Fruit fly (Drosophila melanogaster): ENCODE data around the gene SNF4Agamma.

SNF4Agamma gene

DNA sequence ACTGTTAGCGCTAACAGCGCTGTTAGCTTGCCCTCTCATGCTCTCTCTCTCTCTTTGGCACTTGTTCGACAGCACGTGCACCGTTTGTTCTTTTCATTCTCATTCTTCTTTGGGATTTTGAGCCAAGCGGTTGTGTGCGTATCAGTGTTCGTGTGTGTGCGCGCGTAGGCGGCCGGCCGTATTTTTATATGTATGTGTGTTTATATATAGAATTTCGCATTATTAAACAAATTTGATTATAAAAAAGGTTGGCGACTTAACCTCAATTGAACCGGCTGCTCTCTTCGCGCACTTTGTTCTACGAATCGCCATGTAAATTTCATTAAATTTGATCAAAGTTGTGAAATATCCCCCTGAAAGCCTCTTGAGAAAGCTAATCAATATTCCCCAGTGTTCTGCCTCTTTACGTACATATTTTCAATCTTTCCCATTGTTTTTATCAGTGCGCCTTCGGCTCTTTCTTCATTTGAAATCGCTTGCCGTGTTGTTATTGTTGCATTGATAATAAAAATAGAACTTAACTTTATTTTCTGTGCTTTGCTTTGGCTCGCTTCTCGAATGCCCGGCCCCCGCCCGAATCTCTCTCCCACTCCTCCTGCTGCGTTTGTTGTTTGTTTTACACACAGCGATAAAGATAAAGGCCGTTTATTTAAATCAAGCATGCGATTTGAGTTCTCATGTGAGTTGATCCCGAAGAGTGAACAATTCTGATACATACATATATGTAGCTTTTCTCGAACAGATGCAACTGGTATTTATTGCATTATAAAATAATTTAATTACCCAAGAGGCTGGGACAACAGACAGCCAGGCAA, 58.8 kb downstream of the SNF4Agamma start:
- TF ChIP-seq h (GFP tag; optimal IDR thresholded peaks at IDR 0.05) (peak; percentile 4), Vsx2 (GFP tag; optimal IDR thresholded peaks at IDR 0.05; ENCODE audit: partially characterized antibody) (peak; percentile 35), dl (GFP tag; optimal IDR thresholded peaks at IDR 0.05; ENCODE audit: insufficient read depth in 1 of 2, partially characterized antibody in 2 of 2) (peak; percentile 30 to 33), GATAd (GFP tag; optimal IDR thresholded peaks at IDR 0.05) (no peak), psq (GFP tag; optimal IDR thresholded peaks at IDR 0.05) (peak; percentile 77), Hr83 (GFP tag; optimal IDR thresholded peaks at IDR 0.05; ENCODE audit: poor library complexity, severe bottlenecking) (no peak), Dif (GFP tag; optimal IDR thresholded peaks at IDR 0.05; ENCODE audit: partially characterized antibody) (peak; percentile 50), Rel (GFP tag; optimal IDR thresholded peaks at IDR 0.05) (no peak), Rel (tag; optimal IDR thresholded peaks at IDR 0.05) (peak; percentile 82)

- TF ChIP-seq HLH106 (tag; optimal IDR thresholded peaks at IDR 0.05) (peak; percentile 28), woc (GFP tag; optimal IDR thresholded peaks at IDR 0.05) (peak; percentile 32), Vsx2 (GFP tag; optimal IDR thresholded peaks at IDR 0.05; ENCODE audit: partially characterized antibody) (no peak), CrebA (GFP tag; optimal IDR thresholded peaks at IDR 0.05; ENCODE audit: borderline replicate concordance) (no peak), rgr (GFP tag; optimal IDR thresholded peaks at IDR 0.05) (peak; percentile 63), Sp1 (GFP tag; optimal IDR thresholded peaks at IDR 0.05) (peak; percentile 9), Rel (GFP tag; optimal IDR thresholded peaks at IDR 0.05) (no peak), Rel (tag; optimal IDR thresholded peaks at IDR 0.05) (no peak), jim (GFP tag; optimal IDR thresholded peaks at IDR 0.05) (no peak), Dif (GFP tag; optimal IDR thresholded peaks at IDR 0.05; ENCODE audit: partially characterized antibody) (no peak), Hnf4 (GFP tag; optimal IDR thresholded peaks at IDR 0.05) (no peak), psq (GFP tag; optimal IDR thresholded peaks at IDR 0.05) (no peak), sage (GFP tag; optimal IDR thresholded peaks at IDR 0.05) (no peak), tai (GFP tag; optimal IDR thresholded peaks at IDR 0.05) (peak; percentile 5), Hr83 (GFP tag; optimal IDR thresholded peaks at IDR 0.05; ENCODE audit: poor library complexity, severe bottlenecking) (peak; percentile 8), br (GFP tag; optimal IDR thresholded peaks at IDR 0.05) (peak; percentile 81), h (GFP tag; optimal IDR thresholded peaks at IDR 0.05) (peak; percentile 5), ey (GFP tag; optimal IDR thresholded peaks at IDR 0.05) (peak; percentile 54), dl (GFP tag; optimal IDR thresholded peaks at IDR 0.05; ENCODE audit: insufficient read depth in 1 of 2, partially characterized antibody in 2 of 2) (no peak), Mio (GFP tag; optimal IDR thresholded peaks at IDR 0.05) (no peak), N (GFP tag; optimal IDR thresholded peaks at IDR 0.05) (no peak), fru (GFP tag; optimal IDR thresholded peaks at IDR 0.05) (peak; percentile 48), foxo (GFP tag; optimal IDR thresholded peaks at IDR 0.05) (peak in 1 of 2 experiments; percentile 57), OdsH (GFP tag; optimal IDR thresholded peaks at IDR 0.05) (peak; percentile 29), CG32264 (GFP tag; optimal IDR thresholded peaks at IDR 0.05) (no peak)
These were observed 59.4 kb downstream of the SNF4Agamma start for dm6 chr3R:21199953-21200368.

dm6 chr3R:21201627-21202026, 61.1 kb downstream of the SNF4Agamma start:
- TF ChIP-seq sv (GFP tag; optimal IDR thresholded peaks at IDR 0.05) (no peak), ey (GFP tag; optimal IDR thresholded peaks at IDR 0.05) (no peak), psq (GFP tag; optimal IDR thresholded peaks at IDR 0.05) (no peak), Mio (GFP tag; optimal IDR thresholded peaks at IDR 0.05) (no peak), br (GFP tag; optimal IDR thresholded peaks at IDR 0.05) (no peak), Dif (GFP tag; optimal IDR thresholded peaks at IDR 0.05; ENCODE audit: partially characterized antibody) (no peak), tai (GFP tag; optimal IDR thresholded peaks at IDR 0.05) (no peak), CG9705 (GFP tag; optimal IDR thresholded peaks at IDR 0.05) (no peak), sage (GFP tag; optimal IDR thresholded peaks at IDR 0.05) (no peak), HLH106 (tag; optimal IDR thresholded peaks at IDR 0.05) (no peak), rgr (GFP tag; optimal IDR thresholded peaks at IDR 0.05) (no peak), lola (GFP tag; optimal IDR thresholded peaks at IDR 0.05) (no peak)

dm6 chr3R:21203135-21203534, 62.6 kb downstream of the SNF4Agamma start:
- TF ChIP-seq dsf (GFP tag; optimal IDR thresholded peaks at IDR 0.05; ENCODE audit: borderline replicate concordance) (no peak), psq (GFP tag; optimal IDR thresholded peaks at IDR 0.05) (peak; percentile 0), dl (GFP tag; optimal IDR thresholded peaks at IDR 0.05; ENCODE audit: insufficient read depth in 1 of 2, partially characterized antibody in 2 of 2) (no peak), dmrt93B (GFP tag; optimal IDR thresholded peaks at IDR 0.05) (no peak), Jra (GFP tag; optimal IDR thresholded peaks at IDR 0.05) (no peak), HLH106 (tag; optimal IDR thresholded peaks at IDR 0.05) (no peak), lola (GFP tag; optimal IDR thresholded peaks at IDR 0.05) (no peak), jim (GFP tag; optimal IDR thresholded peaks at IDR 0.05) (no peak), Hr78 (GFP tag; optimal IDR thresholded peaks at IDR 0.05) (no peak)
